Fruit fly (Drosophila melanogaster): Measurements from ENCODE around the gene Nepl11.
A peak's percentile ranks its signal among the peaks of the same experiment; 100 is the strongest.

Gene Nepl11

dm6 chr3R:4319507-4320138 is 25.0 kb upstream of the Nepl11 start, which contains the start of gene CG9795 (continued):
- no peak for TF ChIP-seq TFAM (GFP tag; optimal IDR thresholded peaks at IDR 0.05)
- TF ChIP-seq gsb (GFP tag; IDR thresholded peaks at IDR 0.05), result no peak
- peak; percentile 86 for TF ChIP-seq Dll (GFP tag; IDR thresholded peaks at IDR 0.05; ENCODE audit: partially characterized antibody)
- no peak for TF ChIP-seq D (optimal IDR thresholded peaks at IDR 0.05)
- no peak for TF ChIP-seq D (GFP tag; optimal IDR thresholded peaks at IDR 0.05)
- TF ChIP-seq fd3F (GFP tag; optimal IDR thresholded peaks at IDR 0.05), result no peak
- peak; percentile 30 for TF ChIP-seq HmgD (GFP tag; optimal IDR thresholded peaks at IDR 0.05)
- peak; percentile 36 for TF ChIP-seq HLHmδ (GFP tag; optimal IDR thresholded peaks at IDR 0.05)
- no peak for TF ChIP-seq CG14441 (GFP tag; IDR thresholded peaks at IDR 0.05)
- peak in 1 of 2 experiments; percentile 41 for TF ChIP-seq Hr51 (GFP tag; optimal IDR thresholded peaks at IDR 0.05)
- TF ChIP-seq tup (GFP tag; optimal IDR thresholded peaks at IDR 0.05), result no peak
- TF ChIP-seq Sry-β (GFP tag; optimal IDR thresholded peaks at IDR 0.05), result no peak
- no peak for TF ChIP-seq eyg (GFP tag; optimal IDR thresholded peaks at IDR 0.05)
- no peak for TF ChIP-seq ttk (GFP tag; IDR thresholded peaks at IDR 0.05)
- no peak for TF ChIP-seq CG31388 (GFP tag; optimal IDR thresholded peaks at IDR 0.05)
- TF ChIP-seq seq (GFP tag; IDR thresholded peaks at IDR 0.05), result no peak
- TF ChIP-seq kni (GFP tag; optimal IDR thresholded peaks at IDR 0.05), result no peak
- no peak for TF ChIP-seq Dek (tag; optimal IDR thresholded peaks at IDR 0.05)
- no peak for TF ChIP-seq C15 (GFP tag; IDR thresholded peaks at IDR 0.05)
- peak; percentile 88 for TF ChIP-seq unc-4 (GFP tag; IDR thresholded peaks at IDR 0.05; ENCODE audit: partially characterized antibody)
- TF ChIP-seq emc (GFP tag; optimal IDR thresholded peaks at IDR 0.05), result no peak
- TF ChIP-seq CG15011 (GFP tag; optimal IDR thresholded peaks at IDR 0.05), result no peak
- TF ChIP-seq ATbp (GFP tag; optimal IDR thresholded peaks at IDR 0.05), result no peak
- TF ChIP-seq zf30C (GFP tag; optimal IDR thresholded peaks at IDR 0.05), result no peak
- no peak for TF ChIP-seq Spps (tag; optimal IDR thresholded peaks at IDR 0.05)
- no peak for TF ChIP-seq sima (GFP tag; optimal IDR thresholded peaks at IDR 0.05)
- no peak for TF ChIP-seq CG9932 (GFP tag; IDR thresholded peaks at IDR 0.05)
- no peak for TF ChIP-seq CG17328 (GFP tag; IDR thresholded peaks at IDR 0.05)
- TF ChIP-seq amos (GFP tag; IDR thresholded peaks at IDR 0.05; ENCODE audit: partially characterized antibody), result peak; percentile 90
- no peak for TF ChIP-seq Atf3 (GFP tag; optimal IDR thresholded peaks at IDR 0.05)
- peak; percentile 42 for TF ChIP-seq odd (GFP tag; optimal IDR thresholded peaks at IDR 0.05)
- no peak for TF ChIP-seq CG13894 (tag; optimal IDR thresholded peaks at IDR 0.05)
- TF ChIP-seq CG15601 (tag; optimal IDR thresholded peaks at IDR 0.05), result no peak
- no peak for TF ChIP-seq CG10274 (GFP tag; optimal IDR thresholded peaks at IDR 0.05)
- no peak for TF ChIP-seq CG7271 (tag; optimal IDR thresholded peaks at IDR 0.05)
- no peak for TF ChIP-seq Camta (GFP tag; optimal IDR thresholded peaks at IDR 0.05)
- no peak for TF ChIP-seq dmrt11E (tag; optimal IDR thresholded peaks at IDR 0.05)
- no peak for TF ChIP-seq Mes4 (GFP tag; optimal IDR thresholded peaks at IDR 0.05)
- peak; percentile 91 for TF ChIP-seq hb (GFP tag; IDR thresholded peaks at IDR 0.05; ENCODE audit: partially characterized antibody)
- no peak for TF ChIP-seq zfh1 (GFP tag; IDR thresholded peaks at IDR 0.05)
- TF ChIP-seq bowl (GFP tag; IDR thresholded peaks at IDR 0.05), result no peak
- TF ChIP-seq CG5245 (GFP tag; optimal IDR thresholded peaks at IDR 0.05), result no peak
- peak; percentile 79 for TF ChIP-seq inv (GFP tag; IDR thresholded peaks at IDR 0.05; ENCODE audit: partially characterized antibody)
- no peak for TF ChIP-seq CG10366 (GFP tag; IDR thresholded peaks at IDR 0.05)
- TF ChIP-seq D19B (GFP tag; optimal IDR thresholded peaks at IDR 0.05), result no peak
- TF ChIP-seq HHEX (GFP tag; optimal IDR thresholded peaks at IDR 0.05), result peak; percentile 6
- no peak for TF ChIP-seq CG12942 (GFP tag; optimal IDR thresholded peaks at IDR 0.05)
- peak; percentile 41 for TF ChIP-seq CG2712 (tag; optimal IDR thresholded peaks at IDR 0.05)
- TF ChIP-seq CG32532 (GFP tag; IDR thresholded peaks at IDR 0.05), result peak; percentile 63
- TF ChIP-seq dmrt99B (tag; optimal IDR thresholded peaks at IDR 0.05), result no peak

Data from whole organism, embryonic.